Worm (Caenorhabditis elegans): Measurements from ENCODE around the gene Y110A2AR.1.

Y110A2AR.1 gene

DNA sequence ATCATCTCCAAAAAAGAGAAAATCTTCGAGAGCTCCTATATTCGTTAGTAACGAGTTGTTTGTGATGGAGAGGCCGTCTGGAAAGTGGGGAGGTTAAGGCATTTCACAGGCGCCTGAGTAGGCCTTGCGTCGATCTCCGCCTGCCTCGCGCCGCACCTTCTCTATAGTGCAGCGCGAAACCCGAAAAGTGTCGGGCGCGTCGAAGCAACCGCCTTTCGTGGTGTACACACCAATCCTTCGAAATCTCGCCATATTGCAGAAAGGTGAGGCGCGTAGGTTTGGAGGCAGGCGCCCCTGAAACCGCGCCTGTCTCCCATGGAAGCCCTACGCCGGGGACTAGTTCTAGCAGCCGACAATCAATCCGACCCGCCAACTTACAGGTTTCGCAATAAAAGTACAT lies 10.3 kb downstream of the Y110A2AR.1 start:
- TF ChIP-seq ztf-11 (tag; optimal IDR thresholded peaks at IDR 0.05) (no peak), skn-1 (tag; optimal IDR thresholded peaks at IDR 0.05) (no peak), R02D3.7 (tag; optimal IDR thresholded peaks at IDR 0.05) (no peak), elt-1 (tag; optimal IDR thresholded peaks at IDR 0.05) (no peak), ceh-82 (tag; optimal IDR thresholded peaks at IDR 0.05) (no peak), ztf-4 (tag; optimal IDR thresholded peaks at IDR 0.05) (no peak), ama-1 (optimal IDR thresholded peaks at IDR 0.05) (no peak), nhr-11 (tag; optimal IDR thresholded peaks at IDR 0.05) (no peak), nhr-12 (tag; optimal IDR thresholded peaks at IDR 0.05) (no peak), lin-11 (tag; optimal IDR thresholded peaks at IDR 0.05) (no peak), elt-3 (tag; optimal IDR thresholded peaks at IDR 0.05) (no peak), Y55F3AM.14 (GFP tag; optimal IDR thresholded peaks at IDR 0.05) (no peak), mab-5 (tag; optimal IDR thresholded peaks at IDR 0.05) (no peak)

DNA sequence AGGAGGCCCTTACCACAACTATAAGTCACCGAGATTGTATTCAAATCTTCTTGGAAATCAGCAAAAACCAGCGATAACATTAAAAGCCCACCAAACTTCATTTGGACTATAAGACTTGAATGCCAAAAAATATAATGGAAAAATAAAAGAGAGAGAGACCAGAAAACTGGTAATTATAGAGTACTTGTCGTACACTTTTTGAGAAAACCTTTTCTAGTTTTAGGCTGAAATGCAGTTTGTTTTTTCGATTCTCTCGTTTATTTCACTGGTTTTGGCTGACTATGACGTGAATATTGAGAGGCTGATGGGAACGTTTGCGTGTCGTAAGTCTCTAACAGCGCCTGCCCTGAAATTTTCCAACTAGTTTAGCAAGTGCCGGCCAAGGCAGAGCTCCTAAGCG lies 11.0 kb downstream of the Y110A2AR.1 start, which contains the start of the genes irld-64 and irld-63:
Gene irld-64 (minus strand): TSS at position 101 of the 400 bp plus-strand sequence.
Gene irld-63 (plus strand): TSS at position 230 of the 400 bp plus-strand sequence.
- no peak for TF ChIP-seq nhr-12 (tag; optimal IDR thresholded peaks at IDR 0.05)
- no peak for TF ChIP-seq egl-27 (tag; optimal IDR thresholded peaks at IDR 0.05)
- no peak for TF ChIP-seq skn-1 (tag; optimal IDR thresholded peaks at IDR 0.05)
- no peak for TF ChIP-seq ama-1 (optimal IDR thresholded peaks at IDR 0.05)
- no peak for TF ChIP-seq peb-1 (tag; optimal IDR thresholded peaks at IDR 0.05)

DNA sequence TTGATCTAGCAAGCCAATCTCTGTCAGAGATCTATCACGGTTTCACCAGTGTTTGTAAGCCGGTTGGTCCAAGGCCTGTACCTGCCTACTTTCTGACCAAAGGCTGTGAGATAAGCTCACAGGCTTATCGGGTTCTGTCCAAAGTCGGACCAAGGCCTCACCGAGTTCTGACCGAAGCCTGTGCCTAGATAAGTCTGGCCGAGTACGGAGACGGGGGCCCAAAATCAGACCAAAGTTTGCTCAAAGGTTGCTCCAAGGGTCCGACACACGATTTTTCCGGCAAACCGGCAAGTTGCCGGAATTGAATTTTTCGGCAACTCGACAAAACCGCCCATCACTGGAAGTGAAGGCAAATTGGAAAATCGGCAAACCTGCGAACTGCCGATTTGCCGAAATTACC lies 12.1 kb downstream of the Y110A2AR.1 start:
- TF ChIP-seq nhr-11 (tag; optimal IDR thresholded peaks at IDR 0.05) (no peak), crh-2 (tag; optimal IDR thresholded peaks at IDR 0.05) (no peak), nhr-77 (tag; optimal IDR thresholded peaks at IDR 0.05) (no peak), F13H6.1 (tag; optimal IDR thresholded peaks at IDR 0.05) (no peak), mdl-1 (tag; optimal IDR thresholded peaks at IDR 0.05) (no peak)

DNA sequence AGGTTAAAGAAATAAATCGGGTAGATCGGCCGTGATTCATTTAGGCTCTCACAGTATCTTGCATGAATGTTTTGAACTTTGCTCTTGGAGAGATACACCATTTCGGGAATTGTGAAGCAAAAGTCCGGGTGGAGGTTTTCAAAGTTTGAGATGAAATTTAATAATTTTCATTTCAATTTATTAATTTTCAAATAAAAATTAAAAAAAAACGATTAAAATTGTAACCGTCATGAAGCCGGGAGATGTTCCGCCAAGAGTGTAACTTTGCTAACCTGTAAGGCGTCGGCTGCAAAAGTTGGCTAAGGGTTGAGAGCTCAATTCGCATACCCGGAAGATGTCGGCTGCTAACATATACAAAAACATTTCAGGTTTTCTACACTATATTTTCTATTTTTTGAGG lies 14.8 kb downstream of the Y110A2AR.1 start, which contains the start of gene irld-67:
Gene irld-67 (minus strand): TSS at position 101 of the 400 bp plus-strand sequence.
- TF ChIP-seq lin-13 (GFP tag; optimal IDR thresholded peaks at IDR 0.05): no peak

DNA sequence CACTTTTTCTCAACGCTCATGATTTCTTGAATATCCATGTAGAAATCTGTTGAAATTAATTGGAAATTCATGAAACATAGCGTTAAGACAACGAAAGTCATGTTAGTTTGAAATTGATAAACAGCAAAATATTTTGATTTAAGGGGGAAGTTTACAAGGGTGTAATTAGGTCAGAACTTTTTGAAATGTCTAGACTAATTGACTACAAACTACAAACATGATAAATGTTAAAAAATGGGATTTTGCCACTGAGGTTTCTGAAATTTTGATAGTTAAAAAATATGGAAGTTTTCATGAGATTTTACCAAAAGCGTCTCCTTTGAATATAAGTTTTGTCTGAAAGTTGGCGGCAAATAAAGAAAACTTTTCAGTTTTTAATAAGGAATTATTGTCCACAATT lies 18.3 kb downstream of the Y110A2AR.1 start, which contains the start of gene irld-65:
Gene irld-65 (minus strand): TSS at position 101 of the 400 bp plus-strand sequence.
- no peak for TF ChIP-seq sma-9 (GFP tag; optimal IDR thresholded peaks at IDR 0.05)
- TF ChIP-seq sma-9 (tag; optimal IDR thresholded peaks at IDR 0.05): no peak
- TF ChIP-seq nhr-77 (tag; optimal IDR thresholded peaks at IDR 0.05): no peak
- no peak for TF ChIP-seq ama-1 (optimal IDR thresholded peaks at IDR 0.05)
- no peak for TF ChIP-seq nhr-25 (tag; optimal IDR thresholded peaks at IDR 0.05)
- no peak for TF ChIP-seq nhr-237 (tag; optimal IDR thresholded peaks at IDR 0.05)
- TF ChIP-seq fos-1 (tag; optimal IDR thresholded peaks at IDR 0.05): no peak

DNA sequence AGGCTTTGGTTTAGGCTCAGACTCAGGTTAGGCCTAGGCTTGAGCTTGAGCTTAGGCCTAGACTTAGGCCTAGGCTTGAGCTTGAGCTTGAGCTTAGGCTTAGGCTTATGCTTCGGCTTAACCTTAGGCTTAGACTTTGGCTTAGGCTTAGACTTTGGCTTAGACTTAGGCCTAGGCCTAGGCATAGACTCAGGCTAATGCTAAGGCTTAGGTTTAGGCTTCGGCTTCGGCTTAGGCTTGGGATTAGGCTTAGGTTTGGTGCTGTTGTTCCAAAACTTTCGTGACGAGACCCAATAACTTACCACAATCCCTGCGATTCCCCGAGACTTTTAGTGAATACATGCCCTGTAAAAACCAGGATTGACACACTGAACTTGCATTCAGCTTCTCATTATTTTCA lies 20.2 kb downstream of the Y110A2AR.1 start:
- no peak for TF ChIP-seq R02D3.7 (tag; optimal IDR thresholded peaks at IDR 0.05)
- TF ChIP-seq unc-39 (tag; optimal IDR thresholded peaks at IDR 0.05): no peak
- no peak for TF ChIP-seq zag-1 (tag; optimal IDR thresholded peaks at IDR 0.05)
- TF ChIP-seq F13H6.1 (tag; optimal IDR thresholded peaks at IDR 0.05): no peak
- no peak for TF ChIP-seq nhr-129 (tag; optimal IDR thresholded peaks at IDR 0.05)
- TF ChIP-seq gmeb-1 (tag; optimal IDR thresholded peaks at IDR 0.05): no peak
- TF ChIP-seq crh-2 (tag; optimal IDR thresholded peaks at IDR 0.05): no peak
- no peak for TF ChIP-seq nhr-12 (tag; optimal IDR thresholded peaks at IDR 0.05)
- TF ChIP-seq unc-55 (GFP tag; optimal IDR thresholded peaks at IDR 0.05): no peak
- TF ChIP-seq elt-3 (tag; optimal IDR thresholded peaks at IDR 0.05): no peak
- no peak for TF ChIP-seq lin-13 (GFP tag; optimal IDR thresholded peaks at IDR 0.05)

DNA sequence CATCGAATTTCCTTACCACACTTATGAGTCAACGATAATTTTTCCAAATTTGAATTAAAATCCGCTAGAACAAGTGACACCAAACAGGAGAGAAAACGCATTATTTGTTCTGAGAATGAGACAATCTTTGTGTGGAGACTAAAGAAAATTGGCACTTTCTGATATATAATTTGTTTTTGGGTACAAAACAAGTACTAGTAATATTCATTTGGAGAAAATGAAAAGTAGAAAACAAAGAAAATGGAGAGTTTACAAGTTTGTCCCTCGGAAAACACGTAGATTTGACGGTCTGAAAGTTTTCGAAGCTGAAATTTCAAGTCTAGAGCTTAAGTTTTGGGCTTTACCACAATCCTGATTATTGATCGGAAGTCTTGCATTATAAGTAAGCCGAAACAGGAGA lies 21.2 kb downstream of the Y110A2AR.1 start, which contains the start of gene irld-66:
Gene irld-66 (minus strand): TSS at position 101 of the 400 bp plus-strand sequence.
- no peak for TF ChIP-seq mdl-1 (tag; optimal IDR thresholded peaks at IDR 0.05)
- no peak for TF ChIP-seq aly-2 (tag; optimal IDR thresholded peaks at IDR 0.05)
- TF ChIP-seq unc-55 (GFP tag; optimal IDR thresholded peaks at IDR 0.05): no peak
- TF ChIP-seq gmeb-1 (tag; optimal IDR thresholded peaks at IDR 0.05): no peak
- TF ChIP-seq nhr-77 (tag; optimal IDR thresholded peaks at IDR 0.05): no peak
- no peak for TF ChIP-seq unc-39 (tag; optimal IDR thresholded peaks at IDR 0.05)
- TF ChIP-seq nhr-25 (tag; optimal IDR thresholded peaks at IDR 0.05): no peak
- TF ChIP-seq nhr-6 (tag; optimal IDR thresholded peaks at IDR 0.05): no peak
- no peak for TF ChIP-seq elt-1 (tag; optimal IDR thresholded peaks at IDR 0.05)

Data from whole organism, L2 larva.